Worm (Caenorhabditis elegans) whole organism, L2 larva: ENCODE measurements around the gene chpf-1.

ENCODE experiments used
- C34F6.9 ChIP-seq: fragments of 150-350 bp; optimal IDR thresholded peaks from 2 replicates; lab custom pipeline; 2014; ENCODE audit warnings: missing biosample characterization, missing genetic modification characterization
- F13H6.1 ChIP-seq: sonication (generic microtip); optimal IDR thresholded peaks from 2 replicates; lab custom pipeline; 2016; ENCODE audit warnings: missing genetic modification characterization, missing compliant biosample characterization
- ZK546.5 ChIP-seq: sonication (generic microtip); optimal IDR thresholded peaks from 2 replicates; lab custom pipeline; 2017; ENCODE audit warnings: missing biosample characterization, missing genetic modification characterization
- ceh-82 ChIP-seq: fragments of 150-350 bp; optimal IDR thresholded peaks from 2 replicates; lab custom pipeline; 2014; ENCODE audit warnings: missing biosample characterization, missing genetic modification characterization
- crh-2 ChIP-seq: sonication (generic microtip); optimal IDR thresholded peaks from 2 replicates; lab custom pipeline; 2017; ENCODE audit warnings: missing biosample characterization, missing genetic modification characterization
- dmd-4 ChIP-seq: sonication (generic microtip); optimal IDR thresholded peaks from 2 replicates; lab custom pipeline; 2017; ENCODE audit warnings: missing biosample characterization, missing genetic modification characterization
- egl-27 ChIP-seq: sonication (generic microtip); optimal IDR thresholded peaks from 3 replicates; lab custom pipeline; 2017; ENCODE audit warnings: missing biosample characterization, missing genetic modification reagents, missing genetic modification characterization
- elt-1 ChIP-seq: fragments of 150-350 bp; optimal IDR thresholded peaks from 2 replicates; lab custom pipeline; 2014; ENCODE audit warnings: missing biosample characterization, missing genetic modification characterization
- fos-1 ChIP-seq: fragments of 150-350 bp; optimal IDR thresholded peaks from 2 replicates; lab custom pipeline; 2014; ENCODE audit warnings: missing biosample characterization, missing genetic modification characterization
- gmeb-1 ChIP-seq: fragments of 150-350 bp; optimal IDR thresholded peaks from 2 replicates; lab custom pipeline; 2014; ENCODE audit warnings: missing biosample characterization, missing genetic modification characterization
- lin-11 ChIP-seq: fragments of 150-350 bp; sonication (generic microtip); optimal IDR thresholded peaks from 2 replicates; lab custom pipeline; 2014; ENCODE audit warnings: missing biosample characterization, missing genetic modification characterization, inconsistent platforms, mixed read lengths
- lin-13 ChIP-seq: fragments of 150-350 bp; optimal IDR thresholded peaks from 2 replicates; lab custom pipeline; 2014; ENCODE audit warnings: missing biosample characterization, missing genetic modification reagents, missing genetic modification characterization
- lin-39 ChIP-seq: fragments of 150-350 bp; optimal IDR thresholded peaks from 2 replicates; lab custom pipeline; 2014; ENCODE audit warnings: missing biosample characterization, missing genetic modification reagents, missing genetic modification characterization
- lsy-2 ChIP-seq, 2 experiments: fragments of 150-350 bp in 1 of 2; sonication (generic microtip) in 1 of 2; optimal IDR thresholded peaks; 2 replicates each; lab custom pipeline; 2014 to 2017; ENCODE audit warnings: missing biosample characterization in 2 of 2, missing genetic modification characterization in 2 of 2
- mdl-1 ChIP-seq, 2 experiments: fragments of 150-350 bp in 1 of 2; sonication (generic microtip) in 1 of 2; optimal IDR thresholded peaks; 2 replicates each; lab custom pipeline; 2017; ENCODE audit warnings: missing biosample characterization in 2 of 2, missing genetic modification characterization in 2 of 2
- nhr-10 ChIP-seq: sonication (generic microtip); optimal IDR thresholded peaks from 2 replicates; lab custom pipeline; 2017; ENCODE audit warnings: missing biosample characterization, missing genetic modification characterization
- nhr-129 ChIP-seq: fragments of 150-350 bp; optimal IDR thresholded peaks from 2 replicates; lab custom pipeline; 2014; ENCODE audit warnings: missing biosample characterization, missing genetic modification characterization
- nhr-21 ChIP-seq: fragments of 150-350 bp; optimal IDR thresholded peaks from 2 replicates; lab custom pipeline; 2014; ENCODE audit warnings: missing biosample characterization, missing genetic modification characterization
- nhr-237 ChIP-seq: fragments of 150-350 bp; optimal IDR thresholded peaks from 2 replicates; lab custom pipeline; 2014; ENCODE audit warnings: missing biosample characterization, missing genetic modification characterization
- nhr-25 ChIP-seq: fragments of 150-350 bp; sonication (generic microtip); optimal IDR thresholded peaks from 3 replicates; lab custom pipeline; 2014; ENCODE audit warnings: missing biosample characterization, missing genetic modification characterization
- nhr-6 ChIP-seq: fragments of 150-350 bp; optimal IDR thresholded peaks from 2 replicates; lab custom pipeline; 2014; ENCODE audit warnings: missing biosample characterization, missing genetic modification characterization
- nhr-77 ChIP-seq: fragments of 150-350 bp; optimal IDR thresholded peaks from 2 replicates; lab custom pipeline; 2014; ENCODE audit warnings: missing biosample characterization, missing genetic modification characterization
- sem-4 ChIP-seq: fragments of 150-350 bp; optimal IDR thresholded peaks from 2 replicates; lab custom pipeline; 2014; ENCODE audit warnings: missing biosample characterization, missing genetic modification reagents, missing genetic modification characterization
- sma-9 ChIP-seq, 2 experiments: fragments of 150-350 bp in 1 of 2; sonication (generic microtip) in 1 of 2; optimal IDR thresholded peaks; 2 replicates each; lab custom pipeline; 2014 to 2016; ENCODE audit warnings: missing genetic modification characterization in 2 of 2, mild to moderate bottlenecking in 1 of 2, missing biosample characterization in 1 of 2, missing compliant biosample characterization in 1 of 2, missing genetic modification reagents in 1 of 2, moderate library complexity in 1 of 2
- snpc-4 ChIP-seq: fragments of 150-350 bp; optimal IDR thresholded peaks from 2 replicates; lab custom pipeline; 2014; ENCODE audit warnings: missing biosample characterization, missing genetic modification characterization
- unc-39 ChIP-seq: fragments of 150-350 bp; optimal IDR thresholded peaks from 2 replicates; lab custom pipeline; 2014; ENCODE audit warnings: missing biosample characterization, missing genetic modification characterization
- ztf-1 ChIP-seq: fragments of 200-800 bp; sonication (Bioruptor generic); conservative IDR thresholded peaks from 2 replicates; pipeline ENCODE4 v1.3.6; 2022; ENCODE audit warnings: missing genetic modification characterization, missing compliant biosample characterization

The chpf-1 gene

DNA sequence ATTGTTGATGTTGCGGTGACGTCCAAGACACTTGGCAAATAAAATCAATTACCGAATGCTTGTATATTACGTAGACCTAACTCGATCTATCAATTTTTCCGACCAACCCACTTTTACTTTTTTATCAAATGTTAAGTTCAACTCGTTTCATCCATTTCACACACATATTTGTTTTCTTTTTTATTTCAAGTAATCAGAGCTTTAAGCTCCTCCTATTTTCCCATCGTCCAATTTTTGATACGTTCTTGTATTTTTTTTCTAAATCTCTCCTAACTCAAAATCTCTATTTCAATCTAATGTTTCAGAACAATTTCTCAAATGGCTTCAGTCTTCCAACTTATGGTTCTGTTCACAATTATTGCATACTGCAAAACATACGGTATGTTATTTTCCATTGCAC lies 4.9 kb downstream of the chpf-1 start, which contains the start of gene ZK856.6:
ZK856.6 (plus strand) TSS at position 301 of the 400 bp plus-strand sequence.
- no peak for TF ChIP-seq ztf-1 (GFP tag; lab: Robert Waterston, UW)
- no peak for TF ChIP-seq C34F6.9 (tag; lab: Kevin White, UChicago)

DNA sequence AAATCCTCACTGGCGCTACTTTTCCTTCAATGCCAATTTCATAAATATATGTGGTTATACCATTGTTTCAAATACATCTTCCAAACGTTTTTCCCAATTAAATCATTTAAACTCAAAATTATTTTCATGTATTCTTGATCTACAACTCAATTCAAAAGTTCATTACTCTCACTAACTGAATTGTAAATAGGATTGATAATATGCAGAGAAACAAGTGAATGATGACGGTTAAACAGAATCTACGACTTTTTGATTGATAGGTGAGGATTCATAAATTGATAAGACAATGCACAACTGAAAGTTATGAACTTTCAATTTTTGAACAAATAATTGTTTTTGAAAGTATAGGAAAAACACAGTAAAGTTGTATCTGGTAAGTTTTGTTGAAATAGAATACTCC lies 12.0 kb downstream of the chpf-1 start:
- no peak for TF ChIP-seq ceh-82 (tag; lab: Kevin White, UChicago)
- peak; percentile 35 for TF ChIP-seq fos-1 (tag; lab: Kevin White, UChicago)

DNA sequence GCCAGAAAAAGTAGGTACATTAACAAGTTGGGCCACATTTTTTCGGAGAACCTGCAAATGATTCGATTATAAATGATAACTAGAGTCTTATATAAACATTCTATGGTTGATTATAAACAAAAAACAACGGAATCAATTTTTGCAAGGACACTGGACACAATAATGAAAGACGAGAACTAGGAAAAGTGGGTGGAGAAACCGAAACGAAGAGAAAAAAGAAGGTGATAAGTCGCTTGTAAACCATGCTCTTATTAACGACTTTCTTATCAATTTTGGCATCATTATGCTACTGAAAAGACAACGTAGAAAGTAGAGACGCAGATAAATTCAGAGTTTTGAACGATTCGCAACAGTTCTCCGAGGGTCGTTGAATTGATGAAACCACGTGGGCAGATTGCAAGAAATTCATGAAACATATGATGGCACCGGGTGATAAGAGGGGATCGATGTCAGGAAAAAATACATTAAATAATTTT lies 13.2 kb downstream of the chpf-1 start, which contains the start of gene ZK856.5:
ZK856.5 (minus strand) TSS at position 51 of the 476 bp plus-strand sequence.
- TF ChIP-seq mdl-1 (tag; optimal IDR thresholded peaks at IDR 0.05; lab: Kevin White, UChicago), result peak in 1 of 2 experiments; percentile 36
- no peak for TF ChIP-seq snpc-4 (tag; lab: Kevin White, UChicago)
- TF ChIP-seq nhr-10 (tag; lab: Kevin White, UChicago), result no peak
- TF ChIP-seq sem-4 (tag; lab: Kevin White, UChicago), result no peak
- peak; percentile 61 for TF ChIP-seq crh-2
- TF ChIP-seq nhr-129 (tag; lab: Kevin White, UChicago), result no peak
- peak; percentile 68 for TF ChIP-seq sma-9 (GFP tag; optimal IDR thresholded peaks at IDR 0.05; lab: Kevin White, UChicago)
- TF ChIP-seq sma-9 (tag; optimal IDR thresholded peaks at IDR 0.05; lab: Kevin White, UChicago), result no peak
- TF ChIP-seq fos-1 (tag; lab: Kevin White, UChicago), result peak; percentile 71
- no peak for TF ChIP-seq lin-11
- no peak for TF ChIP-seq elt-1 (tag; lab: Kevin White, UChicago)
- TF ChIP-seq ZK546.5 (tag; lab: Kevin White, UChicago), result no peak
- TF ChIP-seq lsy-2 (tag; optimal IDR thresholded peaks at IDR 0.05; lab: Kevin White, UChicago), result no peak
- no peak for TF ChIP-seq lin-13 (GFP tag; lab: Kevin White, UChicago)

DNA sequence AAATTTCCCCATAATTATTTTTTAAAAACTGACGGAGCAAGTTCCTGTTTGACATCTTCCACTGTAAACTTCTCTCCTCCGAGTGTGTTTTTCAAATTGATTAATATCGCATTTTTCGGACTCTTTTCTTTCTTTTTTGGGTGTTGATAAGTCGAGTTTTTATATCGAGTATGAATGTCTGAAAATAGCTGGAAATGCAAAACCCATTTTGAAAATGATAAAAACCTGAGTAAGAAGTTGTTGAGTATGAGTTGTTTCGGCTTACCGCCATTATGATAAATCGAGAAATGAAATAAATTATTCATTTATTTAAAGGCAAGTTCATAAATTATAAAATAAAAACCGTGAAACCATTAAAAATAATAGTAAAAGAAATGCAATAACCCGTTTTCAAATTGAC lies 17.6 kb downstream of the chpf-1 start, which contains the start of gene ZK856.18:
ZK856.18 (minus strand) TSS at position 289 of the 400 bp plus-strand sequence.
- TF ChIP-seq snpc-4 (tag; lab: Kevin White, UChicago) (no peak), unc-39 (tag; lab: Kevin White, UChicago) (no peak), lin-11 (no peak), ztf-1 (GFP tag; lab: Robert Waterston, UW) (no peak), lsy-2 (tag; optimal IDR thresholded peaks at IDR 0.05; lab: Kevin White, UChicago) (no peak), nhr-6 (tag; lab: Kevin White, UChicago) (no peak), lin-13 (GFP tag; lab: Kevin White, UChicago) (no peak), nhr-25 (tag; lab: Kevin White, UChicago) (no peak)

DNA sequence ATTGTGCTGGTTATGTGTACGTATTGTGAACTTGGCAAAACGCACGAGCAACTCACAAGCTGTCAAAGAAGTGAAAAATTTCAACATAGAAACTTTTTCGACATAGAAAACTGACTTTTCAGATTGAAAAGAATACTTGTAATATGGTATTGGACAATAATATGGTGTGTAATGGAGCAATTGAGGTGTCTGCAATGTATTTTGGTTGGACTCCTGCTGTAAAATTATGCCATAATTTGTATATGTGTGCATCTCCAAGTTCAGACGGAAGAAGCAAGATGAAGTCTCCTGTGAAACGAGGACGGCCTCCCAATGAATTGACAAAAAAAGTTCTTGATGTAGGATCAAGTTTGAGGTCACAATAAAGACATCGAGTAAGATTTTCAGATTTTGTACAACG lies 19.5 kb downstream of the chpf-1 start:
- no peak for TF ChIP-seq lin-39 (tag; lab: Kevin White, UChicago)
- no peak for TF ChIP-seq egl-27 (tag; lab: Kevin White, UChicago)
- no peak for TF ChIP-seq sem-4 (tag; lab: Kevin White, UChicago)
- TF ChIP-seq nhr-237 (tag; lab: Kevin White, UChicago), result no peak
- TF ChIP-seq, all 48 proteins: peak for 0

DNA sequence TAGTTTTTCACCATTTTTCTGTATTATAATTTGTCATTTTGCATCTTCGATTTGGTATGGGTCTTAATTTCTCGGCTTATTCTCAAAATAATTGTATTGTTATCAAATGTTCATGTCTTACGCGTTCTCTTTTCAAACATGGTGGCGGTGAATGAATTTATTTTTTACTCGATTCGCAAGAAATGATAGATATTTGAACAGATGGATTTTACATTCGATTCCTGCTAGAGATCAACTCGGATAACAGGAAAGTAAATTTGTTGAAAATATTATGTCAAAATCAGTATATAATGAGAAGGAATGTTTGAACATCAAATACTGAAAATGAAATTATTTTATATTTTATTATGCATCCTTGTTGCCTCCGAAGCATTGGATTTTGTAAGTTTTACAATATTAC lies 20.3 kb downstream of the chpf-1 start, which contains the start of gene ZK856.4:
ZK856.4 (plus strand) TSS at position 301 of the 400 bp plus-strand sequence.
- TF ChIP-seq elt-1 (tag; lab: Kevin White, UChicago), result no peak
- no peak for TF ChIP-seq nhr-21 (tag; lab: Kevin White, UChicago)
- no peak for TF ChIP-seq F13H6.1 (tag; lab: Kevin White, UChicago)
- TF ChIP-seq dmd-4 (tag; lab: Kevin White, UChicago), result no peak
- TF ChIP-seq lsy-2 (tag; optimal IDR thresholded peaks at IDR 0.05; lab: Kevin White, UChicago), result no peak
- no peak for TF ChIP-seq sma-9 (GFP tag; optimal IDR thresholded peaks at IDR 0.05; lab: Kevin White, UChicago)
- no peak for TF ChIP-seq sma-9 (tag; optimal IDR thresholded peaks at IDR 0.05; lab: Kevin White, UChicago)
- TF ChIP-seq sem-4 (tag; lab: Kevin White, UChicago), result no peak
- TF ChIP-seq fos-1 (tag; lab: Kevin White, UChicago), result no peak
- no peak for TF ChIP-seq lin-39 (tag; lab: Kevin White, UChicago)
- no peak for TF ChIP-seq gmeb-1 (tag; lab: Kevin White, UChicago)
- TF ChIP-seq nhr-129 (tag; lab: Kevin White, UChicago), result no peak
- no peak for TF ChIP-seq ZK546.5 (tag; lab: Kevin White, UChicago)

DNA sequence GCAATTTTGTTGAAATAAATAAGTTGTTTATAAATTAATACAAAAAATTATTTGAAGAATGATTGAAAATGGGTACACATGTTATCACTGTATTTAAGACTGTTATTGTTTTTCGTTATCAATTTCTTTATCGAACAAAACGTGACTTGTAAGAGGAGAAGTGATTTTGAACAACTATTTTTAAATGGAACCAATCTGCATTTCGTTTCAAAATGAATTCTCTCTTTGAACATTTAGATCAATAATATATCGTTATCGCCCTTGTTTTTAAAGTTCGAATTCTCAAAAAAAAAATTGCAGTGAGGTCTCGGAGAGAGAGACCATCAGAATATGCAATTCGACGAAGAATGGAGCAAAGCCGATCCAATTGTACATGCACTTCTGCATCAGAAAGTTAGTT lies 24.1 kb downstream of the chpf-1 start, which contains the start of gene cul-5:
cul-5 (plus strand) TSS at position 301 of the 400 bp plus-strand sequence.
- TF ChIP-seq nhr-77 (tag; lab: Kevin White, UChicago), result no peak
